Fruit fly (Drosophila melanogaster) whole organism, embryonic: Measurements from ENCODE around the gene NKCC.

Experiments
- Adf1 ChIP-seq: fragments of 200-800 bp; sonication (Bioruptor generic); IDR thresholded peaks from 2 replicates; pipeline ENCODE4 v1.3.6; 2022; ENCODE audit warnings: missing biosample characterization, missing genetic modification characterization
- B-H1 ChIP-seq: fragments of 200-800 bp; sonication (Bioruptor generic); IDR thresholded peaks from 3 replicates; pipeline ENCODE4 v1.3.6; 2022; ENCODE audit warnings: missing biosample characterization, missing genetic modification characterization
- CG1024 ChIP-seq: fragments of 200-800 bp; sonication (Bioruptor generic); IDR thresholded peaks from 2 replicates; pipeline ENCODE4 v1.3.6; 2022; ENCODE audit warnings: missing biosample characterization, missing genetic modification characterization
- CG10959 ChIP-seq: fragments of 200-800 bp; sonication (Bioruptor generic); IDR thresholded peaks from 2 replicates; pipeline ENCODE4 v1.3.6; 2022; ENCODE audit warnings: missing biosample characterization, missing genetic modification characterization
- CG11398 ChIP-seq: fragments of 200-800 bp; sonication (Bioruptor generic); optimal IDR thresholded peaks from 2 replicates; lab custom pipeline; 2016; ENCODE audit warnings: missing biosample characterization, missing genetic modification characterization
- CG11696 ChIP-seq: fragments of 200-800 bp; sonication (Bioruptor generic); IDR thresholded peaks from 2 replicates; pipeline ENCODE4 v1.3.6; 2022; ENCODE audit warnings: missing biosample characterization, missing genetic modification characterization
- CG12299 ChIP-seq: fragments of 200-800 bp; sonication (Bioruptor generic); optimal IDR thresholded peaks from 2 replicates; lab custom pipeline; 2018; ENCODE audit warnings: missing biosample characterization, mild to moderate bottlenecking, missing genetic modification characterization
- CG1233 ChIP-seq: fragments of 200-800 bp; sonication (Bioruptor generic); optimal IDR thresholded peaks from 4 replicates; lab custom pipeline; 2018; ENCODE audit warnings: missing biosample characterization, mild to moderate bottlenecking, missing genetic modification characterization
- CG12659 ChIP-seq: fragments of 200-800 bp; sonication (Bioruptor generic); optimal IDR thresholded peaks from 3 replicates; lab custom pipeline; 2017; ENCODE audit warnings: mild to moderate bottlenecking, missing biosample characterization, missing genetic modification reagents, missing genetic modification characterization
- CG13287 ChIP-seq: fragments of 200-800 bp; sonication (Bioruptor generic); IDR thresholded peaks from 2 replicates; pipeline ENCODE4 v1.3.6; 2022; ENCODE audit warnings: missing biosample characterization, missing genetic modification characterization; ENCODE audit not compliant: partially characterized antibody
- CG18619 ChIP-seq: fragments of 200-800 bp; sonication (Bioruptor generic); optimal IDR thresholded peaks from 3 replicates; lab custom pipeline; 2017; ENCODE audit warnings: missing biosample characterization, mild to moderate bottlenecking, missing genetic modification characterization
- CG2889 ChIP-seq: fragments of 200-800 bp; sonication (Bioruptor generic); IDR thresholded peaks from 3 replicates; pipeline ENCODE4 v1.3.6; 2022; ENCODE audit warnings: missing biosample characterization, missing genetic modification characterization
- CG30020 ChIP-seq: fragments of 200-800 bp; optimal IDR thresholded peaks from 2 replicates; lab custom pipeline; 2019; ENCODE audit warnings: missing biosample characterization, mild to moderate bottlenecking, missing genetic modification characterization, moderate library complexity
- CG32767 ChIP-seq: fragments of 200-800 bp; sonication (Bioruptor generic); IDR thresholded peaks from 2 replicates; pipeline ENCODE4 v1.3.6; 2022; ENCODE audit warnings: missing biosample characterization, missing genetic modification characterization
- CG34224 ChIP-seq: fragments of 200-800 bp; sonication (Bioruptor generic); IDR thresholded peaks from 3 replicates; pipeline ENCODE4 v1.3.6; 2022; ENCODE audit warnings: missing biosample characterization, missing genetic modification characterization; ENCODE audit not compliant: partially characterized antibody
- CG3726 ChIP-seq: fragments of 200-800 bp; sonication (Bioruptor generic); IDR thresholded peaks from 3 replicates; pipeline ENCODE4, ENCODE4 v1.3.6; 2022; ENCODE audit warnings: missing biosample characterization, missing genetic modification characterization
- CG4328 ChIP-seq: fragments of 200-800 bp; sonication (Bioruptor generic); optimal IDR thresholded peaks from 3 replicates; lab custom pipeline; 2017; ENCODE audit warnings: missing biosample characterization, missing genetic modification reagents, missing genetic modification characterization
- CG4820 ChIP-seq: fragments of 200-800 bp; sonication (Bioruptor generic); optimal IDR thresholded peaks from 3 replicates; lab custom pipeline; 2016; ENCODE audit warnings: missing biosample characterization, missing genetic modification characterization
- CG6683 ChIP-seq: fragments of 200-800 bp; sonication (Bioruptor generic); optimal IDR thresholded peaks from 2 replicates; lab custom pipeline; 2017; ENCODE audit warnings: missing biosample characterization, mild to moderate bottlenecking, missing genetic modification characterization, missing genetic modification reagents
- CG7786 ChIP-seq: fragments of 200-800 bp; sonication (Bioruptor generic); optimal IDR thresholded peaks from 2 replicates; lab custom pipeline; 2016; ENCODE audit warnings: missing biosample characterization, missing genetic modification characterization
- CG8290 ChIP-seq, 3 experiments: fragments of 200-800 bp; sonication (Bioruptor generic); optimal IDR thresholded peaks; 2 replicates each; lab custom pipeline; 2016 to 2019; ENCODE audit warnings: missing biosample characterization in 3 of 3, missing genetic modification characterization in 3 of 3, mild to moderate bottlenecking in 2 of 3, moderate library complexity in 1 of 3
- CG8924 ChIP-seq: fragments of 200-800 bp; optimal IDR thresholded peaks from 3 replicates; lab custom pipeline; 2019; ENCODE audit warnings: missing biosample characterization, mild to moderate bottlenecking, missing genetic modification characterization, moderate library complexity
- CG8944 ChIP-seq: fragments of 200-800 bp; sonication (Bioruptor generic); optimal IDR thresholded peaks from 3 replicates; lab custom pipeline; 2016; ENCODE audit warnings: missing biosample characterization, missing genetic modification characterization
- CG9932 ChIP-seq: fragments of 200-800 bp; sonication (Bioruptor generic); IDR thresholded peaks from 2 replicates; pipeline ENCODE4 v1.3.6; 2022; ENCODE audit warnings: missing biosample characterization, missing genetic modification characterization
- CTCF ChIP-seq: fragments of 200-800 bp; sonication (Bioruptor generic); optimal IDR thresholded peaks from 2 replicates; lab custom pipeline; 2017; ENCODE audit warnings: missing biosample characterization, mild to moderate bottlenecking, missing genetic modification characterization, moderate library complexity
- Dek ChIP-seq: fragments of 200-800 bp; sonication (Bioruptor generic); optimal IDR thresholded peaks from 3 replicates; lab custom pipeline; 2019; ENCODE audit warnings: missing biosample characterization, mild to moderate bottlenecking, missing genetic modification characterization, moderate library complexity
- Doc2 ChIP-seq: fragments of 200-800 bp; sonication (Bioruptor generic); IDR thresholded peaks from 2 replicates; pipeline ENCODE4 v1.3.6; 2022; ENCODE audit warnings: missing biosample characterization, missing genetic modification characterization
- ERR ChIP-seq: fragments of 200-800 bp; sonication (Bioruptor generic); optimal IDR thresholded peaks from 2 replicates; lab custom pipeline; 2016; ENCODE audit warnings: missing biosample characterization, missing genetic modification characterization
- Ets97D ChIP-seq: fragments of 200-800 bp; sonication (Bioruptor generic); optimal IDR thresholded peaks from 3 replicates; lab custom pipeline; 2016; ENCODE audit warnings: missing biosample characterization, missing genetic modification characterization
- HLH3B ChIP-seq: fragments of 200-800 bp; sonication (Bioruptor generic); IDR thresholded peaks from 2 replicates; pipeline ENCODE4 v1.3.6; 2022; ENCODE audit warnings: missing biosample characterization, missing genetic modification characterization
- HmgD ChIP-seq: fragments of 200-800 bp; sonication (Bioruptor generic); optimal IDR thresholded peaks from 3 replicates; lab custom pipeline; 2016; ENCODE audit warnings: missing biosample characterization, missing genetic modification characterization
- Med ChIP-seq: fragments of 200-800 bp; sonication (Bioruptor generic); peaks from one replicate; lab custom pipeline; 2016; ENCODE audit warnings: missing biosample characterization, missing genetic modification characterization, mild to moderate bottlenecking, inconsistent platforms, moderate library complexity
- Myb ChIP-seq: fragments of 200-800 bp; sonication (Bioruptor generic); optimal IDR thresholded peaks from 2 replicates; lab custom pipeline; 2016; ENCODE audit warnings: missing biosample characterization, missing genetic modification characterization
- Opbp ChIP-seq: fragments of 200-800 bp; sonication (Bioruptor generic); IDR thresholded peaks from 3 replicates; pipeline ENCODE4 v1.3.6; 2022; ENCODE audit warnings: missing biosample characterization, missing genetic modification characterization; ENCODE audit not compliant: partially characterized antibody
- PHDP ChIP-seq: fragments of 200-800 bp; sonication (Bioruptor generic); optimal IDR thresholded peaks from 3 replicates; lab custom pipeline; 2018; ENCODE audit warnings: missing biosample characterization, mild to moderate bottlenecking, missing genetic modification characterization, moderate library complexity
- Tbp ChIP-seq: fragments of >200 bp; optimal IDR thresholded peaks from 2 replicates; lab custom pipeline; 2018; ENCODE audit warnings: missing biosample characterization, missing genetic modification characterization
- Vsx1 ChIP-seq: fragments of 200-800 bp; sonication (Bioruptor generic); optimal IDR thresholded peaks from 2 replicates; lab custom pipeline; 2017; ENCODE audit warnings: missing biosample characterization, mild to moderate bottlenecking, missing genetic modification characterization, missing genetic modification reagents
- bcd ChIP-seq: fragments of 200-800 bp; sonication (Bioruptor generic); optimal IDR thresholded peaks from 2 replicates; lab custom pipeline; 2017; ENCODE audit warnings: missing biosample characterization, mild to moderate bottlenecking, missing genetic modification characterization
- chinmo ChIP-seq: fragments of 200-800 bp; sonication (Bioruptor generic); IDR thresholded peaks from 4 replicates; pipeline ENCODE4 v1.3.6; 2022; ENCODE audit warnings: missing biosample characterization, missing genetic modification characterization; ENCODE audit not compliant: partially characterized antibody
- dm ChIP-seq: fragments of 200-800 bp; sonication (Bioruptor generic); optimal IDR thresholded peaks from 3 replicates; lab custom pipeline; 2016; ENCODE audit warnings: missing biosample characterization, missing genetic modification characterization
- fd3F ChIP-seq: fragments of 200-800 bp; sonication (Bioruptor generic); optimal IDR thresholded peaks from 2 replicates; lab custom pipeline; 2018; ENCODE audit warnings: missing biosample characterization, mild to moderate bottlenecking, missing genetic modification characterization, moderate library complexity
- fu2 ChIP-seq: fragments of 200-800 bp; sonication (Bioruptor generic); optimal IDR thresholded peaks from 2 replicates; lab custom pipeline; 2016; ENCODE audit warnings: missing biosample characterization, missing genetic modification characterization
- insv ChIP-seq, 2 experiments: fragments of 200-800 bp; sonication (Bioruptor generic); optimal IDR thresholded peaks; 3 replicates each; lab custom pipeline; 2016 to 2018; ENCODE audit warnings: missing biosample characterization in 2 of 2, missing genetic modification characterization in 2 of 2
- jigr1 ChIP-seq: fragments of 200-800 bp; sonication (Bioruptor generic); IDR thresholded peaks from 3 replicates; pipeline ENCODE4 v1.3.6; 2022; ENCODE audit warnings: missing biosample characterization, missing genetic modification characterization
- luna ChIP-seq: fragments of 200-800 bp; sonication (Bioruptor generic); optimal IDR thresholded peaks from 2 replicates; lab custom pipeline; 2016; ENCODE audit warnings: missing biosample characterization, missing genetic modification characterization
- mld ChIP-seq: fragments of 200-800 bp; sonication (Bioruptor generic); IDR thresholded peaks from 3 replicates; pipeline ENCODE4 v1.3.6; 2022; ENCODE audit warnings: missing biosample characterization, missing genetic modification characterization; ENCODE audit not compliant: partially characterized antibody
- nmo ChIP-seq: fragments of 200-800 bp; sonication (Bioruptor generic); optimal IDR thresholded peaks from 2 replicates; lab custom pipeline; 2018; ENCODE audit warnings: missing biosample characterization, mild to moderate bottlenecking, missing genetic modification characterization, moderate library complexity
- p53 ChIP-seq: fragments of 200-800 bp; sonication (Bioruptor generic); optimal IDR thresholded peaks from 2 replicates; lab custom pipeline; 2016; ENCODE audit warnings: missing biosample characterization, missing genetic modification characterization
- sim ChIP-seq: fragments of 200-800 bp; sonication (Bioruptor generic); IDR thresholded peaks from 2 replicates; pipeline ENCODE4 v1.3.6; 2022; ENCODE audit warnings: missing biosample characterization, missing genetic modification characterization
- sob ChIP-seq: fragments of 200-800 bp; sonication (Bioruptor generic); IDR thresholded peaks from 2 replicates; pipeline ENCODE4 v1.3.6; 2022; ENCODE audit warnings: missing biosample characterization, missing genetic modification characterization
- trem ChIP-seq: fragments of 200-800 bp; optimal IDR thresholded peaks from 3 replicates; lab custom pipeline; 2019; ENCODE audit warnings: missing biosample characterization, mild to moderate bottlenecking, missing genetic modification characterization, moderate library complexity
- vnd ChIP-seq: fragments of 200-800 bp; sonication (Bioruptor generic); IDR thresholded peaks from 3 replicates; pipeline ENCODE4 v1.3.6; 2022; ENCODE audit warnings: missing biosample characterization, missing genetic modification characterization; ENCODE audit not compliant: partially characterized antibody

The NKCC gene

DNA sequence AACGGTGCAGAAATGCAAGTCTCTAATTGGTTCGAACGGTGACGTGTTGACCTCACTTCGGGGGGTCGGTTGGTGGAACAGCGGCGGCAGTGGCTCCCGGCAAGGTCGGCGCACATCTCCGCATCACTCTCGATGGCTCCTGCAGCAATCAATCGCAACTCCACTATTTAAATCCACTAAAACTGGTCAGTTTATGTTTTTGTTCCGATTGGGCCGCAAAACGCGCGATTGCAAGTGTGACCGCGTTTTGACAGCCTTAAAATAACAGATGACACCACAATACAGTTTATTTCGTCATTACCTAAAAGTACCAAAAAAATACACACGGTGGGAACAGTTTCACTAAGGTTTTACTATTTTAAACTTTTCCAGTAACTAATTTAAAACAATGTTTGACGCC, 38.0 kb downstream of the NKCC start, which contains the start of gene PEK (continued):
- TF ChIP-seq sim (GFP tag; lab: Robert Waterston, UW) (no peak), B-H1 (GFP tag; lab: Robert Waterston, UW) (no peak), chinmo (peak; percentile 7; the same call in 1 of the 4 replicates), CG18619 (GFP tag; lab: Kevin White, UChicago) (no peak), CG11696 (GFP tag; lab: Robert Waterston, UW) (no peak), Tbp (GFP tag; lab: Kevin White, UChicago) (no peak), CG30020 (tag; lab: Kevin White, UChicago) (peak; percentile 9), nmo (GFP tag; lab: Kevin White, UChicago) (peak; percentile 7), CG12659 (peak; percentile 55), CG2889 (GFP tag; lab: Robert Waterston, UW) (no peak), CG8290 (GFP tag; optimal IDR thresholded peaks at IDR 0.05; lab: Kevin White, UChicago) (no peak), CG8290 (tag; optimal IDR thresholded peaks at IDR 0.05; lab: Kevin White, UChicago) (peak in 1 of 2 experiments; percentile 33), mld (no peak), p53 (GFP tag; lab: Kevin White, UChicago) (no peak), CG32767 (no peak), CG11398 (GFP tag; lab: Kevin White, UChicago) (no peak), CG8924 (tag; lab: Kevin White, UChicago) (no peak), insv (GFP tag; optimal IDR thresholded peaks at IDR 0.05; lab: Kevin White, UChicago) (peak in 1 of 2 experiments; percentile 61), CG4328 (GFP tag; lab: Kevin White, UChicago) (no peak), PHDP (tag; lab: Kevin White, UChicago) (no peak), CG3726 (GFP tag; lab: Robert Waterston, UW) (no peak), CG13287 (GFP tag; lab: Robert Waterston, UW) (peak; percentile 11; the same call in 1 of the 2 replicates), dm (no peak), Vsx1 (no peak), Doc2 (no peak), luna (GFP tag; lab: Kevin White, UChicago) (no peak), CG1024 (GFP tag; lab: Robert Waterston, UW) (no peak), Med (GFP tag; lab: Kevin White, UChicago) (no peak), fu2 (GFP tag; lab: Kevin White, UChicago) (no peak), HLH3B (GFP tag; lab: Robert Waterston, UW) (no peak), fd3F (GFP tag; lab: Kevin White, UChicago) (no peak), jigr1 (no peak), Myb (peak; percentile 5), CG12299 (tag; lab: Kevin White, UChicago) (no peak), CG34224 (GFP tag; lab: Robert Waterston, UW) (no peak), Opbp (GFP tag; lab: Robert Waterston, UW) (no peak), CG8944 (no peak), Adf1 (GFP tag; lab: Robert Waterston, UW) (no peak), ERR (GFP tag; lab: Kevin White, UChicago) (no peak), HmgD (GFP tag; lab: Kevin White, UChicago) (no peak), CG7786 (GFP tag; lab: Kevin White, UChicago) (no peak), Dek (tag; lab: Kevin White, UChicago) (no peak), CG4820 (no peak), CG10959 (no peak), vnd (no peak), bcd (GFP tag; lab: Kevin White, UChicago) (no peak), CG9932 (GFP tag; lab: Robert Waterston, UW) (no peak), CG1233 (GFP tag; lab: Kevin White, UChicago) (no peak), CG6683 (GFP tag; lab: Kevin White, UChicago) (no peak), sob (GFP tag; lab: Robert Waterston, UW) (no peak), trem (tag; lab: Kevin White, UChicago) (peak; percentile 44), CTCF (GFP tag; lab: Kevin White, UChicago) (no peak), Ets97D (GFP tag; lab: Kevin White, UChicago) (peak; percentile 31)
